6 worm cellular contexts compared by ENCODE assay signal in genomic region chrIV:7023858-7024257, ce11.
TF ChIP-seq lines count a peak whose summit lies in the region.

TSS of gene adah-1 (plus strand) at chrIV:7024211.

TF ChIP-seq in whole organism, L1 larva, 84 proteins besides CTCF, POLR2A, EP300 and RAD21 (continues in another document):
- TF ChIP-seq tbx-2 (tag; optimal IDR thresholded peaks at IDR 0.05; lab: Kevin White, UChicago) (no peak), hpl-2 (GFP tag; optimal IDR thresholded peaks at IDR 0.05; lab: Kevin White, UChicago) (no peak), lsy-2 (tag; optimal IDR thresholded peaks at IDR 0.05; lab: Kevin White, UChicago) (peak; percentile 22 to 26), efl-1 (optimal IDR thresholded peaks at IDR 0.05; lab: Kevin White, UChicago) (peak in 1 of 2 experiments; percentile 11), efl-1 (GFP tag; optimal IDR thresholded peaks at IDR 0.05 in 1 of 2; lab: Kevin White, UChicago) (peak in 1 of 2 experiments; percentile 65), egl-13 (tag; optimal IDR thresholded peaks at IDR 0.05; lab: Kevin White, UChicago) (no peak), ceh-8 (GFP tag; optimal IDR thresholded peaks at IDR 0.05; lab: Kevin White, UChicago) (no peak), nhr-20 (tag; optimal IDR thresholded peaks at IDR 0.05; lab: Kevin White, UChicago) (peak; percentile 34), elt-3 (tag; optimal IDR thresholded peaks at IDR 0.05; lab: Kevin White, UChicago) (peak in 1 of 6 experiments; percentile 56), alr-1 (tag; optimal IDR thresholded peaks at IDR 0.05; lab: Kevin White, UChicago; ENCODE audit: borderline replicate concordance) (no peak), pqm-1 (tag; optimal IDR thresholded peaks at IDR 0.05; lab: Kevin White, UChicago) (no peak), lin-13 (GFP tag; optimal IDR thresholded peaks at IDR 0.05; lab: Kevin White, UChicago) (no peak), mep-1 (tag; optimal IDR thresholded peaks at IDR 0.05; lab: Kevin White, UChicago) (peak; percentile 27), rnt-1 (tag; optimal IDR thresholded peaks at IDR 0.05; lab: Kevin White, UChicago) (peak; percentile 31)

TF ChIP-seq in whole organism, L2 larva, 48 proteins besides CTCF, POLR2A, EP300 and RAD21:
- TF ChIP-seq C34F6.9 (tag; optimal IDR thresholded peaks at IDR 0.05; lab: Kevin White, UChicago) (peak; percentile 4), lsy-2 (tag; optimal IDR thresholded peaks at IDR 0.05; lab: Kevin White, UChicago) (no peak), nhr-129 (tag; optimal IDR thresholded peaks at IDR 0.05; lab: Kevin White, UChicago) (peak; percentile 57), nhr-12 (tag; optimal IDR thresholded peaks at IDR 0.05; lab: Kevin White, UChicago) (no peak), aly-2 (tag; optimal IDR thresholded peaks at IDR 0.05; lab: Kevin White, UChicago) (no peak), fos-1 (tag; optimal IDR thresholded peaks at IDR 0.05; lab: Kevin White, UChicago) (peak; percentile 37), ceh-16 (tag; optimal IDR thresholded peaks at IDR 0.05; lab: Kevin White, UChicago) (no peak), ceh-82 (tag; optimal IDR thresholded peaks at IDR 0.05; lab: Kevin White, UChicago) (no peak), unc-62 (GFP tag; optimal IDR thresholded peaks at IDR 0.05; lab: Kevin White, UChicago) (no peak), nhr-237 (tag; optimal IDR thresholded peaks at IDR 0.05; lab: Kevin White, UChicago) (no peak)

TF ChIP-seq in whole organism, L3 larva, 47 proteins besides CTCF, POLR2A, EP300 and RAD21:
- TF ChIP-seq eor-1 (tag; optimal IDR thresholded peaks at IDR 0.05; lab: Kevin White, UChicago) (no peak), mml-1 (tag; optimal IDR thresholded peaks at IDR 0.05; lab: Kevin White, UChicago) (peak; percentile 15)

TF ChIP-seq in whole organism, L4 larva, 104 proteins besides CTCF, POLR2A, EP300 and RAD21 (continues in another document):
- TF ChIP-seq F10B5.3 (tag; optimal IDR thresholded peaks at IDR 0.05; lab: Kevin White, UChicago) (no peak), Y48G9A.11 (GFP tag; IDR thresholded peaks at IDR 0.05; lab: Robert Waterston, UW) (no peak), nhr-10 (tag; optimal IDR thresholded peaks at IDR 0.05; lab: Kevin White, UChicago) (no peak), Y5F2A.4 (GFP tag; optimal IDR thresholded peaks at IDR 0.05; lab: Kevin White, UChicago) (no peak), lin-39 (tag; optimal IDR thresholded peaks at IDR 0.05; lab: Kevin White, UChicago) (no peak), unc-62 (GFP tag; optimal IDR thresholded peaks at IDR 0.05 in 1 of 2; lab: Kevin White, UChicago) (peak in 1 of 2 experiments; percentile 14), unc-62 (tag; optimal IDR thresholded peaks at IDR 0.05; lab: Kevin White, UChicago) (no peak), pqm-1 (tag; optimal IDR thresholded peaks at IDR 0.05; lab: Kevin White, UChicago) (no peak), dmd-9 (GFP tag; IDR thresholded peaks at IDR 0.05; lab: Robert Waterston, UW) (no peak), aha-1 (tag; lab: Kevin White, UChicago) (peak; percentile 65), ztf-11 (tag; optimal IDR thresholded peaks at IDR 0.05; lab: Kevin White, UChicago) (no peak), ceh-32 (tag; optimal IDR thresholded peaks at IDR 0.05; lab: Kevin White, UChicago; ENCODE audit: poor library complexity) (no peak), nhr-28 (tag; optimal IDR thresholded peaks at IDR 0.05; lab: Kevin White, UChicago) (peak; percentile 33), zfp-3 (GFP tag; conservative IDR thresholded peaks at IDR 0.05; lab: Robert Waterston, UW) (no peak), mdl-1 (tag; optimal IDR thresholded peaks at IDR 0.05; lab: Kevin White, UChicago) (peak in 1 of 2 experiments; percentile 13), lin-1 (GFP tag; IDR thresholded peaks at IDR 0.05; lab: Robert Waterston, UW) (no peak), daf-19 (GFP tag; conservative IDR thresholded peaks at IDR 0.05; lab: Robert Waterston, UW) (no peak), zip-11 (GFP tag; IDR thresholded peaks at IDR 0.05; lab: Robert Waterston, UW) (no peak), dmd-8 (GFP tag; IDR thresholded peaks at IDR 0.05; lab: Robert Waterston, UW) (no peak), rbr-2 (tag; optimal IDR thresholded peaks at IDR 0.05; lab: Kevin White, UChicago) (no peak), T20F7.1 (GFP tag; optimal IDR thresholded peaks at IDR 0.05; lab: Kevin White, UChicago) (no peak), lim-7 (GFP tag; IDR thresholded peaks at IDR 0.05; lab: Robert Waterston, UW) (no peak), madf-5 (GFP tag; IDR thresholded peaks at IDR 0.05; lab: Robert Waterston, UW) (no peak), hmg-1.1 (GFP tag; IDR thresholded peaks at IDR 0.05; lab: Robert Waterston, UW) (no peak)

TF ChIP-seq in whole organism, late embryonic, 69 proteins besides CTCF, POLR2A, EP300 and RAD21:
- TF ChIP-seq npax-4 (tag; optimal IDR thresholded peaks at IDR 0.05; lab: Kevin White, UChicago) (no peak), ceh-45 (GFP tag; IDR thresholded peaks at IDR 0.05; lab: Robert Waterston, UW) (no peak), ceh-18 (tag; optimal IDR thresholded peaks at IDR 0.05; lab: Kevin White, UChicago) (peak; percentile 5), tbx-7 (tag; optimal IDR thresholded peaks at IDR 0.05; lab: Kevin White, UChicago) (no peak), unc-55 (GFP tag; optimal IDR thresholded peaks at IDR 0.05; lab: Kevin White, UChicago) (peak; percentile 85)
TF ChIP-seq in whole organism, late embryonic: peak in this region for 2.

TF ChIP-seq in whole organism, mixed stage, embryonic, 35 proteins besides CTCF, POLR2A, EP300 and RAD21:
- TF ChIP-seq mep-1 (tag; optimal IDR thresholded peaks at IDR 0.05; lab: Kevin White, UChicago): no peak
- peak; percentile 74 for TF ChIP-seq unc-62 (GFP tag; optimal IDR thresholded peaks at IDR 0.05; lab: Kevin White, UChicago)

Comparison
In these comparisons a context has a peak if more than half of its experiments do, and no peak if none do; other contexts are left out.
1. Of the 29 proteins assayed by ChIP-seq in both whole organism, L4 larva and whole organism, L1 larva: peak only in whole organism, L4 larva: aha-1 and nhr-28; only in whole organism, L1 larva: mep-1; in both: none; in neither: 23; mixed calls (peak in some experiments, not most) for 3.